Worm (Caenorhabditis elegans): ENCODE measurements around the gene M01H9.10.

DNA sequence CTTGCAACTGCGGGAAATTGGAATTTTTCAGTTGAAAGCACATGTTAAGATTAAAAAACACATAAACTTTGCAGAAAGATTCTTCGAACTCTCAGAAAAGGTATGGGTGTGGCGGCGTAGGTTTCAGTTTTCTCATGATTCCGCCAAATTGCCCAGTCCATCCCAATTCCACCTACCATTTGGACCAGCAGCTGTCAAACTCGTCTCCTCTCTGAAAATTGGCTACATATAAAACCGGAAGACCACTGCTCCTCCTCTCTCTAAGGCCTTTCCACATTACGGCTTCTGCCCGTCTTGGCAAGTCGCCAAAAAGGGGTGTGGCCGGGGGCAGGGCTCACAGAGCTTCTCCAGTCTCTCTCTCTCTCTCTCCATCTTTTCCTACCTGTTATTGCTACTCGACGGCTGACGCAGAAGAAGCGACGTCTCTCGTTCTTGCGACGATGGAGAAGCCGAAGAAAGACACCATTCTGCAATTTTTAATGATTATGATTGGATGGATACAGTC, 10.3 kb upstream of the M01H9.10 start, which contains the start of gene ZK180.7:
- no peak for TF ChIP-seq him-1 (tag; optimal IDR thresholded peaks at IDR 0.05)
- no peak for TF ChIP-seq W03F9.2 (tag; optimal IDR thresholded peaks at IDR 0.05)

Measured in whole organism, L4/young adult.